Fruit fly (Drosophila melanogaster): Measurements from ENCODE around the gene rtet.

rtet gene

DNA sequence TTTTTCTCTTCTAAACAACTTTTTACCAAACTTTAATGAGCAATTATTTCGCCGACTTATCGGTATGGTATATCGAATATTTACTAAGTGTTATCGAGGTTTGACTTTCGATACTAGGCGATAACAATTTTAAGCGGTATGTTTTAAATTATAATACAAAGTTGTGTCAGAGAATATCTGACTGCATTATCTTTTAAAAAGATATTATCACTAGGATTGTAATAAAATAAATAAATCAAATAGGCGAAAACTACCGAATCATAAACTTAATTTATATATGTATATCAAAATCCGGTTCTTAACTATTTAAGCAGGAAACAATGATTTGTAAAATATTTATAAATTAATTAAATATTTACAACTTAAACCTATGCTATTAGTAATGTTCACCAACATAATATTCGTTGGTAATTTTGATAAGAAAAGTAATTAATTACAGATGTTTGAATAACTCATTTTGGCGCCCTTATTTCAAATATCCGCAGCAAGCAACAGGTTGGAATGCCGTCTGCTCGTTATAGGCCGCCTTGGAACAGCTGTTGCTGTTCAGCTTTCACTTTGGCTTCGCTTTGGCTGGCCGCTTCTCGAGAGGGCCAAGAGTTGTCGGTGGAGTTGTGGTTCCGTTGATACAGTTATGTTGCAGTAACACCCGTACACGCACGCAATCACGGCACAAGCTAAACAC, at the start of gene rtet, which contains the start of gene Sec15 (continued):
- no peak for TF ChIP-seq Hr78 (GFP tag; optimal IDR thresholded peaks at IDR 0.05)
- TF ChIP-seq CG6813 (GFP tag; optimal IDR thresholded peaks at IDR 0.05), result no peak
- TF ChIP-seq CG6689 (GFP tag; IDR thresholded peaks at IDR 0.05), result no peak
- peak; percentile 75 for TF ChIP-seq ci (GFP tag; IDR thresholded peaks at IDR 0.05)
- TF ChIP-seq CG1602 (GFP tag; optimal IDR thresholded peaks at IDR 0.05), result peak; percentile 15
- TF ChIP-seq Vsx1 (GFP tag; optimal IDR thresholded peaks at IDR 0.05), result no peak
- TF ChIP-seq gsb (GFP tag; IDR thresholded peaks at IDR 0.05), result peak; percentile 45; the same call in 1 of the 2 replicates
- TF ChIP-seq aop (GFP tag; IDR thresholded peaks at IDR 0.05), result no peak
- peak; percentile 62 for TF ChIP-seq CG10366 (GFP tag; IDR thresholded peaks at IDR 0.05)
- peak; percentile 29 for TF ChIP-seq CG16815 (GFP tag; optimal IDR thresholded peaks at IDR 0.05)
- TF ChIP-seq pzg (GFP tag; optimal IDR thresholded peaks at IDR 0.05), result peak; percentile 38
- TF ChIP-seq CG11085 (GFP tag; IDR thresholded peaks at IDR 0.05), result 0 out of 2 replicates have a peak, but pooled peaks have one; percentile 13
- no peak for TF ChIP-seq CG11093 (GFP tag; IDR thresholded peaks at IDR 0.05)
- TF ChIP-seq H2.0 (GFP tag; IDR thresholded peaks at IDR 0.05), result peak; percentile 67
- no peak for TF ChIP-seq disco-r (GFP tag; optimal IDR thresholded peaks at IDR 0.05)
- peak; percentile 60 for TF ChIP-seq CG10267 (tag; optimal IDR thresholded peaks at IDR 0.05)
- TF ChIP-seq CG17612 (GFP tag; IDR thresholded peaks at IDR 0.05), result no peak
- TF ChIP-seq sisA (GFP tag; IDR thresholded peaks at IDR 0.05), result peak; percentile 29; the same call in 1 of the 2 replicates
- peak; percentile 61; the same call in 1 of the 3 replicates for TF ChIP-seq Dbx (GFP tag; IDR thresholded peaks at IDR 0.05)
- TF ChIP-seq ap (GFP tag; IDR thresholded peaks at IDR 0.05), result no peak
- TF ChIP-seq Med (GFP tag), result peak; percentile 84
- TF ChIP-seq pan (optimal IDR thresholded peaks at IDR 0.05), result no peak
- TF ChIP-seq pan (GFP tag; optimal IDR thresholded peaks at IDR 0.05 in 1 of 2, IDR thresholded peaks at IDR 0.05 in 1 of 2), result peak in 1 of 2 experiments; percentile 54
- peak; percentile 64 for TF ChIP-seq CG6272 (GFP tag; IDR thresholded peaks at IDR 0.05)
- no peak for TF ChIP-seq Lpt (GFP tag; optimal IDR thresholded peaks at IDR 0.05)
- TF ChIP-seq Usf (GFP tag; optimal IDR thresholded peaks at IDR 0.05), result peak; percentile 40
- no peak for TF ChIP-seq HmgD (GFP tag; optimal IDR thresholded peaks at IDR 0.05)
- TF ChIP-seq Xbp1 (GFP tag; optimal IDR thresholded peaks at IDR 0.05), result peak; percentile 69
- peak; percentile 63; the same call in 2 of the 3 replicates for TF ChIP-seq CG34224 (GFP tag; IDR thresholded peaks at IDR 0.05; ENCODE audit: partially characterized antibody)
- peak; percentile 91 for TF ChIP-seq phol (tag; optimal IDR thresholded peaks at IDR 0.05)
- TF ChIP-seq Hmx (GFP tag; optimal IDR thresholded peaks at IDR 0.05), result no peak
- TF ChIP-seq Dek (tag; optimal IDR thresholded peaks at IDR 0.05), result peak; percentile 3
- peak in 1 of 2 experiments; percentile 87 for TF ChIP-seq crp (GFP tag; optimal IDR thresholded peaks at IDR 0.05)
- peak; percentile 27 for TF ChIP-seq CG30431 (GFP tag; optimal IDR thresholded peaks at IDR 0.05)
- no peak for TF ChIP-seq jumu (GFP tag; optimal IDR thresholded peaks at IDR 0.05)
- TF ChIP-seq CG9609 (GFP tag; optimal IDR thresholded peaks at IDR 0.05), result peak; percentile 33
- peak in 1 of 2 experiments; percentile 11 for TF ChIP-seq Pdp1 (GFP tag; optimal IDR thresholded peaks at IDR 0.05)
- peak; percentile 53; the same call in 2 of the 3 replicates for TF ChIP-seq row (GFP tag; IDR thresholded peaks at IDR 0.05)
- peak; percentile 54; the same call in 2 of the 3 replicates for TF ChIP-seq Optix (GFP tag; IDR thresholded peaks at IDR 0.05)
- TF ChIP-seq NK7.1 (GFP tag; optimal IDR thresholded peaks at IDR 0.05), result no peak
- peak; percentile 17 for TF ChIP-seq CG7556 (GFP tag; optimal IDR thresholded peaks at IDR 0.05)
- no peak for TF ChIP-seq CG11696 (GFP tag; IDR thresholded peaks at IDR 0.05)
- TF ChIP-seq sens (GFP tag), result peak; percentile 84
- peak; percentile 32; the same call in 1 of the 3 replicates for TF ChIP-seq otp (GFP tag; IDR thresholded peaks at IDR 0.05)
- TF ChIP-seq CG4282 (GFP tag; optimal IDR thresholded peaks at IDR 0.05), result no peak
- TF ChIP-seq gfzf (GFP tag; optimal IDR thresholded peaks at IDR 0.05), result no peak
- peak; percentile 42 for TF ChIP-seq Opbp (GFP tag; IDR thresholded peaks at IDR 0.05; ENCODE audit: partially characterized antibody)
- TF ChIP-seq Fer1 (GFP tag; optimal IDR thresholded peaks at IDR 0.05), result peak; percentile 65
- TF ChIP-seq dm (GFP tag; optimal IDR thresholded peaks at IDR 0.05), result peak; percentile 24
- TF ChIP-seq wdn (GFP tag; IDR thresholded peaks at IDR 0.05), result 0 out of 2 replicates have a peak, but pooled peaks have one; percentile 11
